Worm (Caenorhabditis elegans): ENCODE results near the gene C45B11.5.

C45B11.5 gene

ce11 chrV:11034748-11035147 lies 6.9 kb upstream of the C45B11.5 start, which contains the start of gene pptr-2:
pptr-2 (minus strand) TSS chrV:11034931.
- TF ChIP-seq nhr-76 (tag; optimal IDR thresholded peaks at IDR 0.05) (no peak), ces-1 (GFP tag; optimal IDR thresholded peaks at IDR 0.05) (peak; percentile 3), unc-62 (GFP tag; optimal IDR thresholded peaks at IDR 0.05) (peak; percentile 97), hlh-1 (tag; optimal IDR thresholded peaks at IDR 0.05) (peak; percentile 6), nhr-12 (tag; optimal IDR thresholded peaks at IDR 0.05) (no peak), unc-120 (tag; optimal IDR thresholded peaks at IDR 0.05; ENCODE audit: poor library complexity, severe bottlenecking) (peak; percentile 50), pha-4 (tag; optimal IDR thresholded peaks at IDR 0.05) (no peak), blmp-1 (tag; optimal IDR thresholded peaks at IDR 0.05) (no peak)

DNA sequence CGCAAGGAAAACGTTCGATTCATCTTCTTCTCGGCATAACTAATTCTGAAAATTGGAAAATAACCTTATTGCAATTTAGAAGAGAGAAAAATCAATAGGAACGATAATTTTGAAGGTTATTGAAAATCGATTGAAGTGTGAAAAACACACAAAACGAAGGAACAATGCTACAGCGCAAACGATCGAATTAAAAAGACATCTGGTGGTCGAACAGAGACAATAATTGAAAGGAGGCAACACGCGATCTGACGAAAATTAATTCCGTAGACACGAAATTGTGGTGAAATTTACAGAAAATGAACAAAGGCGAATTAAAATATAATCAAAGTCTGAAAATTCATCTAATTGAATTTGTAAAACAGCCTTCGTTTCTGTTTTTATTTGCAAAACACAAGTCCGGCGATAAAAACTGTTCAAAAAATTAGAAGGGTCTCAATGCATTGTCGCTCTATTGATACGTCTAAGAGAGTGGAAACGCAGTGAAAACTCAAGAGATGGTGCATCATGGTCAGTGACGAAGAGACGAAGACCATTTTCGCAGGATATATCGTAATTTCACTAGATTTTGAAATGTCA lies 2.1 kb upstream of the C45B11.5 start, which contains the start of gene pak-2:
Gene pak-2 (minus strand): TSS at position 51 of the 576 bp plus-strand sequence.
- no peak for TF ChIP-seq zip-8 (tag; optimal IDR thresholded peaks at IDR 0.05)
- peak; percentile 93 for TF ChIP-seq ces-1 (GFP tag; optimal IDR thresholded peaks at IDR 0.05)
- no peak for TF ChIP-seq tbx-8 (GFP tag; optimal IDR thresholded peaks at IDR 0.05)
- TF ChIP-seq elt-1 (tag; optimal IDR thresholded peaks at IDR 0.05; ENCODE audit: borderline replicate concordance, insufficient read depth): no peak
- TF ChIP-seq lin-13 (tag; optimal IDR thresholded peaks at IDR 0.05): peak; percentile 15
- TF ChIP-seq sem-2 (GFP tag; optimal IDR thresholded peaks at IDR 0.05): peak; percentile 13
- TF ChIP-seq flh-1 (GFP tag; optimal IDR thresholded peaks at IDR 0.05): no peak
- peak; percentile 67 for TF ChIP-seq mep-1 (tag; optimal IDR thresholded peaks at IDR 0.05)
- TF ChIP-seq mls-2 (tag; optimal IDR thresholded peaks at IDR 0.05): peak; percentile 82
- no peak for TF ChIP-seq hlh-1 (tag; optimal IDR thresholded peaks at IDR 0.05)
- peak; percentile 73 for TF ChIP-seq ceh-39 (tag; optimal IDR thresholded peaks at IDR 0.05)
- TF ChIP-seq unc-39 (tag; optimal IDR thresholded peaks at IDR 0.05): no peak
- TF ChIP-seq ceh-43 (GFP tag; optimal IDR thresholded peaks at IDR 0.05): no peak
- peak; percentile 64 for TF ChIP-seq drap-1 (GFP tag; optimal IDR thresholded peaks at IDR 0.05)
- TF ChIP-seq nhr-12 (tag; optimal IDR thresholded peaks at IDR 0.05): no peak
- no peak for TF ChIP-seq snpc-4 (tag; optimal IDR thresholded peaks at IDR 0.05)
- TF ChIP-seq ztf-11 (tag; optimal IDR thresholded peaks at IDR 0.05): no peak
- TF ChIP-seq lin-32 (GFP tag; optimal IDR thresholded peaks at IDR 0.05): peak; percentile 62
- TF ChIP-seq blmp-1 (tag; optimal IDR thresholded peaks at IDR 0.05): no peak
- peak; percentile 58 for TF ChIP-seq nhr-2 (tag; optimal IDR thresholded peaks at IDR 0.05)
- TF ChIP-seq M03D4.4 (tag; optimal IDR thresholded peaks at IDR 0.05): no peak
- TF ChIP-seq lsy-2 (tag; optimal IDR thresholded peaks at IDR 0.05): peak; percentile 71
- peak; percentile 77 for TF ChIP-seq ceh-83 (GFP tag; optimal IDR thresholded peaks at IDR 0.05)
- TF ChIP-seq elt-3 (tag; optimal IDR thresholded peaks at IDR 0.05): no peak
- TF ChIP-seq mab-5 (tag; optimal IDR thresholded peaks at IDR 0.05): no peak
- peak; percentile 87 for TF ChIP-seq sptf-1 (tag; optimal IDR thresholded peaks at IDR 0.05)
- peak; percentile 61 for TF ChIP-seq unc-62 (GFP tag; optimal IDR thresholded peaks at IDR 0.05)
- no peak for TF ChIP-seq pha-4 (tag; optimal IDR thresholded peaks at IDR 0.05)
- TF ChIP-seq ham-2 (GFP tag; optimal IDR thresholded peaks at IDR 0.05): no peak
- peak; percentile 76 for TF ChIP-seq cnd-1 (tag; optimal IDR thresholded peaks at IDR 0.05)
- TF ChIP-seq bed-3 (GFP tag; optimal IDR thresholded peaks at IDR 0.05): no peak
- no peak for TF ChIP-seq nhr-76 (tag; optimal IDR thresholded peaks at IDR 0.05)
- TF ChIP-seq unc-120 (tag; optimal IDR thresholded peaks at IDR 0.05; ENCODE audit: poor library complexity, severe bottlenecking): no peak
- no peak for TF ChIP-seq nhr-28 (tag; optimal IDR thresholded peaks at IDR 0.05)
- TF ChIP-seq nhr-237 (tag; optimal IDR thresholded peaks at IDR 0.05): peak; percentile 94

DNA sequence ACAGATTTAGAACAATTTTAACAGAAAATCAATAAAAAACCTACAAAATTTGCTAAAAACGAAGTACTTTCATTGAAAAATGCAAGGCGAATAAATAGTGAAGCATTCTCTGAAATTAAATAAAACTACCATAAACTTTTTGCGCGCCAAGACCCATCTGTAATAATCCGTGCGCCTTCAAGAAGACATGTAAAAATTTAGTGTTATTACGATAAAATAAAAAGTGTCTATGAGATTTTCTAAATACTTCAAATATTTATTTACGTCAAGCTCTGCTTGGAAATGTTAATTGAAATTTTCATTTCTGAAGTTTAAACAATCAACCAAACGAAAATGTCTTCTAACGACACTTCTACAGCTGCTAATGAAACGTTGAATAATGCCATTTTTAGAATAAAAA lies 1.6 kb upstream of the C45B11.5 start, which contains the start of gene C45B11.9:
Gene C45B11.9 (plus strand): TSS at position 301 of the 400 bp plus-strand sequence.
- TF ChIP-seq cnd-1 (tag; optimal IDR thresholded peaks at IDR 0.05) (no peak), elt-1 (tag; optimal IDR thresholded peaks at IDR 0.05; ENCODE audit: borderline replicate concordance, insufficient read depth) (no peak), mls-2 (tag; optimal IDR thresholded peaks at IDR 0.05) (no peak), unc-120 (tag; optimal IDR thresholded peaks at IDR 0.05; ENCODE audit: poor library complexity, severe bottlenecking) (no peak), elt-3 (tag; optimal IDR thresholded peaks at IDR 0.05) (no peak), lin-32 (GFP tag; optimal IDR thresholded peaks at IDR 0.05) (no peak), tbx-8 (GFP tag; optimal IDR thresholded peaks at IDR 0.05) (no peak), ceh-83 (GFP tag; optimal IDR thresholded peaks at IDR 0.05) (no peak), lin-13 (tag; optimal IDR thresholded peaks at IDR 0.05) (no peak), drap-1 (GFP tag; optimal IDR thresholded peaks at IDR 0.05) (no peak), nhr-12 (tag; optimal IDR thresholded peaks at IDR 0.05) (no peak), nhr-28 (tag; optimal IDR thresholded peaks at IDR 0.05) (no peak), M03D4.4 (tag; optimal IDR thresholded peaks at IDR 0.05) (no peak)

Measured in whole organism, mixed stage, embryonic.